Fruit fly (Drosophila melanogaster): ENCODE results near the gene Taf1.
A peak's percentile ranks its signal among the peaks of the same experiment; 100 is the strongest.

Gene Taf1

DNA sequence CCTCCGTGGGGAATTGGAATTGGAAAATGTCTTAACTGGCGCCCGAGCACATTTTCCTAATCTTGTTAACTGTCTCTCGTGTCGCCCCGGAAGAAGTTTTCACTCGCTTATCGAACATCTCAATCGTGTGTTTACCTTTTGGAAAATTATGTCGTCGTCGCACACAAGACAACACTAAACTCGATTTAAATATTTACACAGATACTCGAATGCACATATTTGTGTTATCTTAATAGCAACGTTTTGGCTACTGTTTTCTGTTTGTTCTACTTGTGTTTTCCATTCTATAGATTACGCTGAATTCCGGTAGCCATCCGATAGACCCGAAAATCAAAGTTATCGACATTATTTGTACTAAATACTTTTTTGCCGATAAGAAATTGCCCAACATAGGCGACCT is 20.6 kb downstream of the Taf1 start (continued):
- TF ChIP-seq B-H1 (GFP tag; IDR thresholded peaks at IDR 0.05) (no peak), CG1832 (GFP tag; optimal IDR thresholded peaks at IDR 0.05) (no peak), caup (GFP tag; optimal IDR thresholded peaks at IDR 0.05; ENCODE audit: severe bottlenecking) (peak; percentile 25), Xrp1 (GFP tag; IDR thresholded peaks at IDR 0.05) (peak; percentile 69), gcm (GFP tag; optimal IDR thresholded peaks at IDR 0.05) (peak; percentile 34), CG10431 (GFP tag; optimal IDR thresholded peaks at IDR 0.05) (no peak), nerfin-1 (tag; optimal IDR thresholded peaks at IDR 0.05) (peak; percentile 46), HLH4C (GFP tag; IDR thresholded peaks at IDR 0.05; ENCODE audit: partially characterized antibody) (no peak), Dip2 (GFP tag; IDR thresholded peaks at IDR 0.05) (no peak), grau (tag; optimal IDR thresholded peaks at IDR 0.05) (no peak), CG7357 (GFP tag; IDR thresholded peaks at IDR 0.05) (no peak), CG16863 (GFP tag; optimal IDR thresholded peaks at IDR 0.05) (peak; percentile 3), CG12155 (GFP tag; optimal IDR thresholded peaks at IDR 0.05) (no peak), ato (GFP tag; IDR thresholded peaks at IDR 0.05; ENCODE audit: partially characterized antibody) (no peak), Camta (GFP tag; optimal IDR thresholded peaks at IDR 0.05) (peak; percentile 42), CG14441 (GFP tag; IDR thresholded peaks at IDR 0.05) (no peak), CG12391 (tag; optimal IDR thresholded peaks at IDR 0.05) (peak; percentile 36), CG10565 (GFP tag; optimal IDR thresholded peaks at IDR 0.05) (no peak), row (GFP tag; IDR thresholded peaks at IDR 0.05) (no peak), crol (GFP tag; IDR thresholded peaks at IDR 0.05) (no peak), slou (GFP tag; optimal IDR thresholded peaks at IDR 0.05) (no peak), CG1647 (GFP tag; optimal IDR thresholded peaks at IDR 0.05) (no peak), Neu2 (GFP tag; optimal IDR thresholded peaks at IDR 0.05; ENCODE audit: borderline replicate concordance) (peak; percentile 90), Six4 (GFP tag; optimal IDR thresholded peaks at IDR 0.05) (no peak), CG1792 (GFP tag; optimal IDR thresholded peaks at IDR 0.05) (no peak), D19A (tag; optimal IDR thresholded peaks at IDR 0.05) (peak; percentile 28), CG13296 (GFP tag; optimal IDR thresholded peaks at IDR 0.05) (no peak), Vsx1 (GFP tag; optimal IDR thresholded peaks at IDR 0.05) (peak; percentile 54), Opbp (GFP tag; IDR thresholded peaks at IDR 0.05; ENCODE audit: partially characterized antibody) (no peak), nau (GFP tag; optimal IDR thresholded peaks at IDR 0.05) (no peak), NFAT (GFP tag; IDR thresholded peaks at IDR 0.05) (no peak), CG15479 (GFP tag; optimal IDR thresholded peaks at IDR 0.05) (peak; percentile 95), Side (GFP tag; optimal IDR thresholded peaks at IDR 0.05) (peak; percentile 33), CG4617 (GFP tag; optimal IDR thresholded peaks at IDR 0.05; ENCODE audit: borderline replicate concordance) (no peak), gcm2 (GFP tag; optimal IDR thresholded peaks at IDR 0.05) (no peak), Hr51 (GFP tag; optimal IDR thresholded peaks at IDR 0.05) (no peak), wor (GFP tag; IDR thresholded peaks at IDR 0.05) (no peak), CG1603 (tag; optimal IDR thresholded peaks at IDR 0.05) (peak; percentile 75), Doc2 (GFP tag; IDR thresholded peaks at IDR 0.05) (no peak), CG18262 (tag; optimal IDR thresholded peaks at IDR 0.05) (peak; percentile 51), CG17361 (GFP tag; IDR thresholded peaks at IDR 0.05) (peak; percentile 20; the same call in 1 of the 3 replicates), sob (GFP tag; IDR thresholded peaks at IDR 0.05) (no peak), ase (GFP tag; IDR thresholded peaks at IDR 0.05) (no peak), Drgx (GFP tag; IDR thresholded peaks at IDR 0.05) (no peak), CG14860 (GFP tag; IDR thresholded peaks at IDR 0.05; ENCODE audit: partially characterized antibody) (no peak), Xbp1 (GFP tag; optimal IDR thresholded peaks at IDR 0.05) (no peak), Mes4 (GFP tag; optimal IDR thresholded peaks at IDR 0.05) (no peak), CG6813 (GFP tag; optimal IDR thresholded peaks at IDR 0.05) (peak; percentile 81), MTF-1 (GFP tag; optimal IDR thresholded peaks at IDR 0.05; ENCODE audit: borderline replicate concordance) (peak; percentile 56), sim (GFP tag; IDR thresholded peaks at IDR 0.05) (no peak), p53 (GFP tag; optimal IDR thresholded peaks at IDR 0.05) (no peak)

All from whole organism, embryonic.